Worm (Caenorhabditis elegans) whole organism, L4 larva: ENCODE data around the gene ZK154.6.

ENCODE experiments used
- F10B5.3 ChIP-seq: sonication (generic microtip); optimal IDR thresholded peaks from 2 replicates; lab custom pipeline; 2016; ENCODE audit warnings: mild to moderate bottlenecking, missing genetic modification characterization, missing compliant biosample characterization
- egl-27 ChIP-seq: sonication (generic microtip); optimal IDR thresholded peaks from 3 replicates; lab custom pipeline; 2017; ENCODE audit warnings: missing biosample characterization, missing genetic modification reagents, missing genetic modification characterization
- lsy-2 ChIP-seq, 2 experiments: fragments of 150-350 bp in 1 of 2; sonication (generic microtip) in 1 of 2; optimal IDR thresholded peaks; 2 replicates each; lab custom pipeline; 2014 to 2017; ENCODE audit warnings: missing biosample characterization in 2 of 2, missing genetic modification characterization in 2 of 2
- nhr-111 ChIP-seq: fragments of 200-800 bp; sonication (Bioruptor generic); optimal IDR thresholded peaks from 2 replicates; lab custom pipeline; 2018; ENCODE audit warnings: mild to moderate bottlenecking, missing genetic modification characterization, missing compliant biosample characterization
- nhr-25 ChIP-seq: sonication (generic microtip); optimal IDR thresholded peaks from 2 replicates; lab custom pipeline; 2017; ENCODE audit warnings: missing genetic modification characterization, mild to moderate bottlenecking, missing compliant biosample characterization, antibody characterized with exemption, moderate library complexity, borderline replicate concordance; ENCODE audit not compliant: insufficient read depth
- pha-4 ChIP-seq, 2 experiments: fragments of 150-350 bp in 1 of 2; fragments of 200-800 bp in 1 of 2; sonication (Bioruptor generic) in 1 of 2; IDR thresholded peaks in 1 of 2; optimal IDR thresholded peaks in 1 of 2; 2 replicates each; pipeline versions ENCODE4 v1.3.6 to Lab custom; 2014 to 2022; ENCODE audit warnings: missing genetic modification characterization in 2 of 2, missing genetic modification reagents in 2 of 2, missing biosample characterization in 1 of 2, missing compliant biosample characterization in 1 of 2
- unc-62 ChIP-seq, 3 experiments: fragments of 150-350 bp in 1 of 3; sonication (generic microtip); optimal IDR thresholded peaks in 2 of 3; peaks in 1 of 3; 1 replicate in 1 of 3; 2 replicates in 2 of 3; lab custom pipeline; 2014 to 2017; ENCODE audit warnings: missing biosample characterization in 3 of 3, missing genetic modification characterization in 3 of 3, missing genetic modification reagents in 3 of 3, missing genotype in 1 of 3

DNA sequence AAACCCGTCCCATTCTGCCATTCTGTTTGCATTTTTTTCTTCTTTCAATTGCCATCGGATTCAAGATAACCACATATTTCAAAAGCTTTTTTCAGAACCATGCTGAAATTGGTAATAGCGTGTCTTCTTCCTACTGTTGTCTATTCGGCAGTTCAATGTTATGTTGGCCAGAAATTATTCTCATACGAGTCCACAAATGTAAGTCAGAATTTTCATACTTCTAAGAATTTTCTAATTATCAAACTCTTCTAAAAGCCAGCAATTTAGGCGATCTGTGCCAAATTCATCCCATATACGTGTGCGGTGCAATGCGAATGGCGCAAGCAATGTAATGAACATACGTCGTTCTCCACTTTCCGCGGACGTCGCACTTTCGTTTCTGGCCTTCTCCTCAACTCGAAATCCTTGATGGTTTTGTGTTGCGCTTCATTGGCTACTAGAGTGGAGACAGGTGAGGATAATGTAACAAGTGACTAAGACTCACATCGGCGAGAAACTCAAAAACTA lies 13.8 kb downstream of the ZK154.6 start, which contains the start of gene ZK154.1:
- TF ChIP-seq F10B5.3 (tag; lab: Kevin White, UChicago) (no peak), nhr-25 (tag; lab: Kevin White, UChicago) (no peak), lsy-2 (tag; optimal IDR thresholded peaks at IDR 0.05; lab: Kevin White, UChicago) (no peak), unc-62 (GFP tag; optimal IDR thresholded peaks at IDR 0.05 in 1 of 2; lab: Kevin White, UChicago) (no peak), unc-62 (tag; optimal IDR thresholded peaks at IDR 0.05; lab: Kevin White, UChicago) (no peak), egl-27 (tag; lab: Kevin White, UChicago) (no peak), nhr-111 (GFP tag; lab: Kevin White, UChicago) (no peak), pha-4 (GFP tag; IDR thresholded peaks at IDR 0.05; lab: Robert Waterston, UW) (no peak), pha-4 (tag; optimal IDR thresholded peaks at IDR 0.05; lab: Kevin White, UChicago) (no peak)
